Worm (Caenorhabditis elegans) whole organism, young adult: ENCODE measurements around the gene atf-4.
A peak's percentile ranks its signal among the peaks of the same experiment; 100 is the strongest.

Experiments used
- B0035.1 ChIP-seq: sonication (generic microtip); optimal IDR thresholded peaks from 2 replicates; lab custom pipeline; 2016; ENCODE audit warnings: missing genetic modification characterization, mild to moderate bottlenecking, missing compliant biosample characterization, missing genotype, missing genetic modification reagents
- B0261.1 ChIP-seq: sonication (generic microtip); optimal IDR thresholded peaks from 2 replicates; lab custom pipeline; 2016; ENCODE audit warnings: mild to moderate bottlenecking, missing genetic modification characterization, moderate library complexity, missing compliant biosample characterization
- B0336.3 ChIP-seq: fragments of 200-800 bp; sonication (Bioruptor generic); IDR thresholded peaks from 2 replicates; pipeline ENCODE4 v1.3.6; 2022; ENCODE audit warnings: missing genetic modification characterization, missing compliant biosample characterization
- C17E4.6 ChIP-seq: fragments of 200-800 bp; sonication (Bioruptor generic); IDR thresholded peaks from 2 replicates; pipeline ENCODE4 v1.3.6; 2022; ENCODE audit warnings: missing genetic modification reagents, missing genetic modification characterization, missing compliant biosample characterization
- F33H1.4 ChIP-seq: fragments of 200-800 bp; sonication (Bioruptor generic); IDR thresholded peaks from 2 replicates; pipeline ENCODE4 v1.3.6; 2022; ENCODE audit warnings: missing genetic modification reagents, missing genetic modification characterization, missing compliant biosample characterization
- F52B5.7 ChIP-seq: sonication (generic microtip); optimal IDR thresholded peaks from 2 replicates; lab custom pipeline; 2016; ENCODE audit warnings: mild to moderate bottlenecking, missing genetic modification characterization, missing compliant biosample characterization
- F57A8.1 ChIP-seq: fragments of 200-800 bp; sonication (Bioruptor generic); optimal IDR thresholded peaks from 2 replicates; lab custom pipeline; 2018; ENCODE audit warnings: mild to moderate bottlenecking, missing genetic modification characterization, moderate library complexity, missing compliant biosample characterization
- K11D2.4 ChIP-seq: fragments of 200-800 bp; sonication (Bioruptor generic); IDR thresholded peaks from 2 replicates; pipeline ENCODE4 v1.3.6; 2022; ENCODE audit warnings: missing genetic modification reagents, missing genetic modification characterization, missing compliant biosample characterization
- T26A5.8 ChIP-seq: sonication (generic microtip); optimal IDR thresholded peaks from 2 replicates; lab custom pipeline; 2016; ENCODE audit warnings: missing genetic modification characterization, missing compliant biosample characterization
- akir-1 ChIP-seq: fragments of 200-800 bp; sonication (Bioruptor generic); optimal IDR thresholded peaks from 2 replicates; lab custom pipeline; 2018; ENCODE audit warnings: mild to moderate bottlenecking, missing genetic modification characterization, moderate library complexity, missing compliant biosample characterization
- ama-1 ChIP-seq, 3 experiments: fragments of 150-350 bp in 1 of 3; sonication (generic microtip) in 2 of 3; optimal IDR thresholded peaks; 2 replicates each; lab custom pipeline; 2014 to 2018; ENCODE audit warnings: missing biosample characterization in 2 of 3, missing genetic modification characterization in 2 of 3, missing genetic modification reagents in 2 of 3
- aptf-2 ChIP-seq: fragments of 200-800 bp; sonication (Bioruptor generic); conservative IDR thresholded peaks from 2 replicates; pipeline ENCODE4 v1.3.6; 2022; ENCODE audit warnings: missing genetic modification reagents, missing genetic modification characterization, missing compliant biosample characterization
- aptf-3 ChIP-seq: fragments of 200-800 bp; sonication (Bioruptor generic); IDR thresholded peaks from 2 replicates; pipeline ENCODE4 v1.3.6; 2022; ENCODE audit warnings: missing genetic modification characterization, missing compliant biosample characterization
- atf-7 ChIP-seq: sonication (generic microtip); optimal IDR thresholded peaks from 2 replicates; lab custom pipeline; 2017; ENCODE audit warnings: mild to moderate bottlenecking, missing genetic modification characterization, missing compliant biosample characterization
- bed-1 ChIP-seq: fragments of 200-800 bp; sonication (Bioruptor generic); IDR thresholded peaks from 2 replicates; pipeline ENCODE4 v1.3.6; 2022; ENCODE audit warnings: missing genetic modification reagents, missing genetic modification characterization, missing compliant biosample characterization
- ccch-3 ChIP-seq: fragments of 200-800 bp; sonication (Bioruptor generic); optimal IDR thresholded peaks from 2 replicates; lab custom pipeline; 2018; ENCODE audit warnings: mild to moderate bottlenecking, missing genetic modification characterization, missing compliant biosample characterization
- cebp-1 ChIP-seq, 2 experiments: fragments of 200-800 bp in 1 of 2; sonication (Bioruptor generic) in 1 of 2; sonication (generic microtip) in 1 of 2; IDR thresholded peaks in 1 of 2; optimal IDR thresholded peaks in 1 of 2; 2 replicates each; pipeline versions ENCODE4 v1.3.6 to Lab custom; 2017 to 2022; ENCODE audit warnings: missing compliant biosample characterization in 2 of 2, missing genetic modification characterization in 2 of 2, mild to moderate bottlenecking in 1 of 2, missing genetic modification reagents in 1 of 2, moderate library complexity in 1 of 2
- cebp-2 ChIP-seq: fragments of 200-800 bp; sonication (Bioruptor generic); IDR thresholded peaks from 2 replicates; pipeline ENCODE4 v1.3.6; 2022; ENCODE audit warnings: missing genetic modification characterization, missing compliant biosample characterization
- ceh-100 ChIP-seq: fragments of 200-800 bp; sonication (Bioruptor generic); IDR thresholded peaks from 2 replicates; pipeline ENCODE4 v1.3.6; 2022; ENCODE audit warnings: missing genetic modification reagents, missing genetic modification characterization, missing compliant biosample characterization
- ceh-79 ChIP-seq: sonication (generic microtip); optimal IDR thresholded peaks from 2 replicates; lab custom pipeline; 2017; ENCODE audit warnings: mild to moderate bottlenecking, missing genetic modification characterization, missing compliant biosample characterization
- ceh-91 ChIP-seq: fragments of 200-800 bp; sonication (Bioruptor generic); IDR thresholded peaks from 2 replicates; pipeline ENCODE4 v1.3.6; 2022; ENCODE audit warnings: missing genetic modification reagents, missing genetic modification characterization, missing compliant biosample characterization
- dpff-1 ChIP-seq: sonication (generic microtip); optimal IDR thresholded peaks from 2 replicates; lab custom pipeline; 2017; ENCODE audit warnings: mild to moderate bottlenecking, missing genetic modification characterization, missing compliant biosample characterization
- dpl-1 ChIP-seq: fragments of 150-350 bp; optimal IDR thresholded peaks from 2 replicates; lab custom pipeline; 2014; ENCODE audit warnings: missing biosample characterization, missing genetic modification reagents, missing genetic modification characterization
- egl-18 ChIP-seq: fragments of 200-800 bp; sonication (Bioruptor generic); IDR thresholded peaks from 2 replicates; pipeline ENCODE4 v1.3.6; 2022; ENCODE audit warnings: missing genetic modification reagents, missing genetic modification characterization, missing compliant biosample characterization
- gei-17 ChIP-seq: fragments of 200-800 bp; sonication (Bioruptor generic); optimal IDR thresholded peaks from 2 replicates; lab custom pipeline; 2018; ENCODE audit warnings: mild to moderate bottlenecking, missing genetic modification characterization, missing compliant biosample characterization
- hlh-26 ChIP-seq: fragments of 200-800 bp; sonication (Bioruptor generic); conservative IDR thresholded peaks from 2 replicates; pipeline ENCODE4 v1.3.6; 2022; ENCODE audit warnings: missing genetic modification reagents, missing genetic modification characterization, missing compliant biosample characterization
- hmg-20 ChIP-seq: fragments of 200-800 bp; sonication (Bioruptor generic); IDR thresholded peaks from 2 replicates; pipeline ENCODE4 v1.3.6; 2022; ENCODE audit warnings: missing genetic modification reagents, missing genetic modification characterization, missing compliant biosample characterization
- let-607 ChIP-seq, 2 experiments: fragments of 200-800 bp in 1 of 2; sonication (Bioruptor generic) in 1 of 2; sonication (generic microtip) in 1 of 2; optimal IDR thresholded peaks; 2 replicates each; lab custom pipeline; 2016 to 2018; ENCODE audit warnings: mild to moderate bottlenecking in 2 of 2, missing compliant biosample characterization in 2 of 2, missing genetic modification characterization in 2 of 2, moderate library complexity in 2 of 2, missing genotype in 1 of 2
- lin-35 ChIP-seq, 3 experiments: fragments of 150-350 bp in 2 of 3; sonication (generic microtip) in 1 of 3; optimal IDR thresholded peaks; 2 replicates each; lab custom pipeline; 2014 to 2018; ENCODE audit warnings: missing biosample characterization in 3 of 3, missing genetic modification characterization in 3 of 3, missing genetic modification reagents in 3 of 3
- madf-3 ChIP-seq: fragments of 200-800 bp; sonication (Bioruptor generic); IDR thresholded peaks from 2 replicates; pipeline ENCODE4 v1.3.6; 2022; ENCODE audit warnings: missing genetic modification reagents, missing genetic modification characterization, missing compliant biosample characterization
- mel-28 ChIP-seq: sonication (generic microtip); optimal IDR thresholded peaks from 2 replicates; lab custom pipeline; 2016; ENCODE audit warnings: borderline replicate concordance, mild to moderate bottlenecking, missing genetic modification characterization, missing compliant biosample characterization
- nfya-2 ChIP-seq: fragments of 200-800 bp; sonication (Bioruptor generic); IDR thresholded peaks from 2 replicates; pipeline ENCODE4 v1.3.6; 2022; ENCODE audit warnings: missing genetic modification reagents, missing genetic modification characterization, missing compliant biosample characterization
- nhr-27 ChIP-seq: fragments of 200-800 bp; sonication (Bioruptor generic); optimal IDR thresholded peaks from 2 replicates; lab custom pipeline; 2018; ENCODE audit warnings: mild to moderate bottlenecking, missing genetic modification characterization, moderate library complexity, missing compliant biosample characterization
- rec-8 ChIP-seq, 2 experiments: sonication (generic microtip); optimal IDR thresholded peaks; 2 replicates each; lab custom pipeline; 2016; ENCODE audit warnings: mild to moderate bottlenecking in 2 of 2, missing genetic modification characterization in 2 of 2, missing genetic modification reagents in 2 of 2, missing genotype in 2 of 2, missing biosample characterization in 1 of 2, missing compliant biosample characterization in 1 of 2, moderate library complexity in 1 of 2
- repo-1 ChIP-seq: sonication (generic microtip); optimal IDR thresholded peaks from 2 replicates; lab custom pipeline; 2017; ENCODE audit warnings: mild to moderate bottlenecking, missing genetic modification characterization, missing compliant biosample characterization
- rpc-1 ChIP-seq, 2 experiments: fragments of 150-350 bp in 1 of 2; sonication (generic microtip) in 1 of 2; optimal IDR thresholded peaks; 2 replicates each; lab custom pipeline; 2014 to 2018; ENCODE audit warnings: missing biosample characterization in 1 of 2, missing genetic modification characterization in 1 of 2, missing genetic modification reagents in 1 of 2, missing genotype in 1 of 2
- snpc-1.3 ChIP-seq: sonication (generic microtip); optimal IDR thresholded peaks from 2 replicates; lab custom pipeline; 2017; ENCODE audit warnings: missing genetic modification characterization, mild to moderate bottlenecking, missing compliant biosample characterization, antibody characterized with exemption, moderate library complexity, missing genotype, missing genetic modification reagents; ENCODE audit not compliant: insufficient read depth
- sptf-2 ChIP-seq: fragments of 200-800 bp; sonication (Bioruptor generic); optimal IDR thresholded peaks from 2 replicates; lab custom pipeline; 2018; ENCODE audit warnings: mild to moderate bottlenecking, missing genetic modification characterization, missing compliant biosample characterization
- tbp1 ChIP-seq: fragments of 200-800 bp; sonication (Bioruptor generic); optimal IDR thresholded peaks from 2 replicates; lab custom pipeline; 2018; ENCODE audit warnings: mild to moderate bottlenecking, missing genetic modification characterization, missing compliant biosample characterization
- tlf-1 ChIP-seq: fragments of 200-800 bp; sonication (Bioruptor generic); optimal IDR thresholded peaks from 2 replicates; lab custom pipeline; 2018; ENCODE audit warnings: mild to moderate bottlenecking, missing genetic modification characterization, missing compliant biosample characterization
- xnd-1 ChIP-seq: sonication (generic microtip); optimal IDR thresholded peaks from 2 replicates; lab custom pipeline; 2016; ENCODE audit warnings: missing genotype, missing genetic modification reagents, missing genetic modification characterization, missing compliant biosample characterization
- zim-3 ChIP-seq: sonication (generic microtip); optimal IDR thresholded peaks from 2 replicates; lab custom pipeline; 2017; ENCODE audit warnings: mild to moderate bottlenecking, missing genetic modification characterization, moderate library complexity, missing compliant biosample characterization
- ztf-22 ChIP-seq: fragments of 200-800 bp; sonication (Bioruptor generic); optimal IDR thresholded peaks from 2 replicates; lab custom pipeline; 2018; ENCODE audit warnings: mild to moderate bottlenecking, missing genetic modification characterization, moderate library complexity, missing compliant biosample characterization
- ztf-25 ChIP-seq: fragments of 200-800 bp; sonication (Bioruptor generic); IDR thresholded peaks from 2 replicates; pipeline ENCODE4 v1.3.6; 2022; ENCODE audit warnings: missing genetic modification reagents, missing genetic modification characterization, missing compliant biosample characterization
- ztf-3 ChIP-seq: fragments of 200-800 bp; sonication (Bioruptor generic); optimal IDR thresholded peaks from 2 replicates; lab custom pipeline; 2018; ENCODE audit warnings: mild to moderate bottlenecking, missing genetic modification characterization, missing compliant biosample characterization

The atf-4 gene

ce11 chrX:14818464-14819259 is 8.1 kb upstream of the atf-4 start, which contains the start of gene epn-1 (continued):
- TF ChIP-seq sptf-2: peak; percentile 56
- TF ChIP-seq aptf-3: no peak
- TF ChIP-seq ccch-3 (GFP tag; lab: Kevin White, UChicago): no peak
- TF ChIP-seq ceh-79: peak; percentile 87
- TF ChIP-seq lin-35 (GFP tag; optimal IDR thresholded peaks at IDR 0.05; lab: Kevin White, UChicago): peak in 1 of 3 experiments; percentile 90
- peak; percentile 56 for TF ChIP-seq F52B5.7 (tag; lab: Kevin White, UChicago)
- peak; percentile 86 to 96 for TF ChIP-seq let-607 (tag; optimal IDR thresholded peaks at IDR 0.05; lab: Kevin White, UChicago)
- TF ChIP-seq ceh-100: peak; percentile 41; the same call in 1 of the 2 replicates
- peak; percentile 92 for TF ChIP-seq tlf-1
- peak; percentile 90 for TF ChIP-seq ztf-22 (GFP tag; lab: Kevin White, UChicago)
- TF ChIP-seq T26A5.8: no peak
- peak; percentile 92 for TF ChIP-seq egl-18 (GFP tag; lab: Robert Waterston, UW)
- TF ChIP-seq B0336.3 (GFP tag; lab: Robert Waterston, UW): peak; percentile 98
- TF ChIP-seq hmg-20 (GFP tag; lab: Robert Waterston, UW): no peak
- TF ChIP-seq mel-28 (tag; lab: Kevin White, UChicago): no peak
- no peak for TF ChIP-seq ama-1 (optimal IDR thresholded peaks at IDR 0.05; lab: Kevin White, UChicago)
- TF ChIP-seq ama-1 (GFP tag; optimal IDR thresholded peaks at IDR 0.05; lab: Kevin White, UChicago): no peak
- TF ChIP-seq madf-3 (GFP tag; lab: Robert Waterston, UW): peak; percentile 85
- TF ChIP-seq aptf-2: peak; percentile 35
- TF ChIP-seq B0035.1: peak; percentile 84
- no peak for TF ChIP-seq hlh-26 (GFP tag; lab: Robert Waterston, UW)
- peak; percentile 82 for TF ChIP-seq akir-1 (GFP tag; lab: Kevin White, UChicago)
- no peak for TF ChIP-seq rpc-1 (optimal IDR thresholded peaks at IDR 0.05; lab: Kevin White, UChicago)
- TF ChIP-seq rpc-1 (tag; optimal IDR thresholded peaks at IDR 0.05; lab: Kevin White, UChicago): no peak
- TF ChIP-seq F33H1.4 (GFP tag; lab: Robert Waterston, UW): peak; percentile 29
- TF ChIP-seq rec-8 (tag; optimal IDR thresholded peaks at IDR 0.05; lab: Kevin White, UChicago): no peak
- TF ChIP-seq C17E4.6 (GFP tag; lab: Robert Waterston, UW): 0 out of 2 replicates have a peak, but pooled peaks have one; percentile 63
- TF ChIP-seq F57A8.1: no peak
- peak; percentile 96 for TF ChIP-seq K11D2.4
- no peak for TF ChIP-seq xnd-1
- no peak for TF ChIP-seq dpff-1 (tag; lab: Kevin White, UChicago)
- TF ChIP-seq B0261.1 (tag; lab: Kevin White, UChicago): peak; percentile 29
- no peak for TF ChIP-seq snpc-1.3 (tag; lab: Kevin White, UChicago)
- peak; percentile 73 for TF ChIP-seq cebp-1 (GFP tag; IDR thresholded peaks at IDR 0.05; lab: Robert Waterston, UW)
- peak; percentile 97 for TF ChIP-seq cebp-1 (tag; optimal IDR thresholded peaks at IDR 0.05; lab: Kevin White, UChicago)
- peak; percentile 69; the same call in 1 of the 2 replicates for TF ChIP-seq cebp-2
- no peak for TF ChIP-seq nfya-2 (GFP tag; lab: Robert Waterston, UW)
- TF ChIP-seq repo-1: peak; percentile 93
- peak; percentile 73 for TF ChIP-seq tbp1
- peak; percentile 71 for TF ChIP-seq nhr-27
- TF ChIP-seq bed-1 (GFP tag; lab: Robert Waterston, UW): no peak
- TF ChIP-seq ztf-3 (GFP tag; lab: Kevin White, UChicago): peak; percentile 89
- TF ChIP-seq zim-3 (tag; lab: Kevin White, UChicago): peak; percentile 76
- TF ChIP-seq atf-7: peak; percentile 99
- TF ChIP-seq gei-17: peak; percentile 90
- 0 out of 2 replicates have a peak, but pooled peaks have one; percentile 18 for TF ChIP-seq ztf-25 (GFP tag; lab: Robert Waterston, UW)
- TF ChIP-seq dpl-1 (GFP tag; lab: Kevin White, UChicago): no peak
- 0 out of 2 replicates have a peak, but pooled peaks have one; percentile 10 for TF ChIP-seq ceh-91 (GFP tag; lab: Robert Waterston, UW)
